Worm (Caenorhabditis elegans): ENCODE data around the gene nhr-179.

DNA sequence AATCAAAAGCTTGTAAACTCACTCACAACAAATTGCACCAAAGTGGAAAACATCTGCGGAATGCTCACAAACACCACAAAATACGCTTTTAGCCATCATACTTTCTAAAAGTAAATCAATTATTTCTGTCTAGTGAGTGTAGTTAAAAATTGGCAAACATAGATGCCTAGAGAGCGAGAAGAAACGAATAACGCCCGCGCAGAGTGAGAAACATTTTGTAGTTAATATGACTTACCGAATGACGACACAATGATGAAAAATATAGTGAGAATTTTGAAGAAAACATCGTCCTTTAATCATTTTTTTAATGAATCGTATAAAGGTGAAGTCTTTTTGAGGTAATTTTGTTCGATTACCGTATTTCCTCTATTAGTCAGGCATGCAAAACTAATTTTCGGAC is 10.7 kb upstream of the nhr-179 start, which contains the start of gene nhr-238:
- TF ChIP-seq pag-3 (tag; optimal IDR thresholded peaks at IDR 0.05; ENCODE audit: borderline replicate concordance) (no peak), ceh-9 (tag; optimal IDR thresholded peaks at IDR 0.05) (no peak)

Data from whole organism, late embryonic.